Worm (Caenorhabditis elegans) whole organism, L1 larva: ENCODE measurements around the gene F28A12.10.

Experiments
- aha-1 ChIP-seq: fragments of 150-350 bp; optimal IDR thresholded peaks from 2 replicates; lab custom pipeline; 2014; ENCODE audit warnings: missing biosample characterization, missing genetic modification characterization
- ama-1 ChIP-seq: fragments of 150-350 bp; optimal IDR thresholded peaks from 2 replicates; lab custom pipeline; 2014
- egl-27 ChIP-seq, 2 experiments: fragments of 150-350 bp in 1 of 2; sonication (generic microtip); optimal IDR thresholded peaks; 3 replicates each; lab custom pipeline; 2017 to 2018; ENCODE audit warnings: missing biosample characterization in 2 of 2, missing genetic modification characterization in 2 of 2, missing genetic modification reagents in 2 of 2
- mdl-1 ChIP-seq, 2 experiments: fragments of 150-350 bp; optimal IDR thresholded peaks; 2 replicates each; lab custom pipeline; 2014 to 2017; ENCODE audit warnings: missing biosample characterization in 2 of 2, missing genetic modification characterization in 2 of 2, inconsistent platforms in 1 of 2
- nhr-12 ChIP-seq: sonication (generic microtip); optimal IDR thresholded peaks from 2 replicates; lab custom pipeline; 2017; ENCODE audit warnings: missing biosample characterization, missing genetic modification characterization
- nhr-76 ChIP-seq: sonication (generic microtip); optimal IDR thresholded peaks from 2 replicates; lab custom pipeline; 2017; ENCODE audit warnings: missing biosample characterization, missing genetic modification characterization

ce11 chrV:8665765-8666164 is 28.2 kb upstream of the F28A12.10 start, which contains the start of gene ZC190.4:
- no peak for TF ChIP-seq mdl-1 (tag; optimal IDR thresholded peaks at IDR 0.05; lab: Kevin White, UChicago)
- no peak for TF ChIP-seq nhr-12 (tag; lab: Kevin White, UChicago)
- TF ChIP-seq egl-27 (tag; optimal IDR thresholded peaks at IDR 0.05; lab: Kevin White, UChicago), result no peak
- no peak for TF ChIP-seq aha-1
- TF ChIP-seq nhr-76, result no peak
- no peak for TF ChIP-seq ama-1
